Worm (Caenorhabditis elegans) whole organism, L3 larva: ENCODE measurements around the gene ttc-7.

Experiments used
- aly-2 ChIP-seq: fragments of 150-350 bp; optimal IDR thresholded peaks from 2 replicates; lab custom pipeline; 2014; ENCODE audit warnings: missing biosample characterization, missing genetic modification characterization
- ama-1 ChIP-seq: fragments of 150-350 bp; optimal IDR thresholded peaks from 2 replicates; lab custom pipeline; 2018
- ceh-16 ChIP-seq: sonication (generic microtip); optimal IDR thresholded peaks from 2 replicates; lab custom pipeline; 2017; ENCODE audit warnings: missing biosample characterization, missing genetic modification characterization
- ceh-28 ChIP-seq: fragments of 150-350 bp; optimal IDR thresholded peaks from 2 replicates; lab custom pipeline; 2014; ENCODE audit warnings: missing biosample characterization, missing genetic modification reagents, missing genetic modification characterization
- ceh-82 ChIP-seq: fragments of 150-350 bp; optimal IDR thresholded peaks from 2 replicates; lab custom pipeline; 2014; ENCODE audit warnings: missing biosample characterization, missing genetic modification characterization
- ceh-9 ChIP-seq: sonication (generic microtip); optimal IDR thresholded peaks from 2 replicates; lab custom pipeline; 2018; ENCODE audit warnings: missing biosample characterization, missing genetic modification characterization
- daf-12 ChIP-seq: fragments of 150-350 bp; optimal IDR thresholded peaks from 2 replicates; lab custom pipeline; 2014; ENCODE audit warnings: missing biosample characterization, missing genetic modification reagents, missing genetic modification characterization
- egl-27 ChIP-seq: sonication (generic microtip); optimal IDR thresholded peaks from 4 replicates; lab custom pipeline; 2017; ENCODE audit warnings: missing biosample characterization, missing genetic modification reagents, missing genetic modification characterization
- egl-5 ChIP-seq: fragments of 150-350 bp; optimal IDR thresholded peaks from 2 replicates; lab custom pipeline; 2017; ENCODE audit warnings: missing biosample characterization, missing genetic modification reagents, missing genetic modification characterization, inconsistent platforms
- elt-1 ChIP-seq: fragments of 150-350 bp; optimal IDR thresholded peaks from 2 replicates; lab custom pipeline; 2014; ENCODE audit warnings: missing biosample characterization, missing genetic modification characterization
- elt-2 ChIP-seq: sonication (generic microtip); optimal IDR thresholded peaks from 2 replicates; lab custom pipeline; 2016; ENCODE audit warnings: missing genetic modification reagents, mild to moderate bottlenecking, missing genetic modification characterization, missing compliant biosample characterization
- elt-3 ChIP-seq, 3 experiments: fragments of 150-350 bp in 1 of 3; sonication (generic microtip) in 2 of 3; optimal IDR thresholded peaks; 2 replicates in 2 of 3; 4 replicates in 1 of 3; lab custom pipeline; 2014 to 2017; ENCODE audit warnings: missing biosample characterization in 3 of 3, missing genetic modification characterization in 3 of 3
- eor-1 ChIP-seq, 2 experiments: fragments of 150-350 bp; optimal IDR thresholded peaks; 2 replicates each; lab custom pipeline; 2014 to 2018; ENCODE audit warnings: missing biosample characterization in 2 of 2, missing genetic modification characterization in 2 of 2
- fkh-2 ChIP-seq: fragments of 150-350 bp; optimal IDR thresholded peaks from 2 replicates; lab custom pipeline; 2014; ENCODE audit warnings: missing biosample characterization, missing genetic modification reagents, missing genetic modification characterization
- fos-1 ChIP-seq: fragments of 150-350 bp; optimal IDR thresholded peaks from 2 replicates; lab custom pipeline; 2014; ENCODE audit warnings: missing biosample characterization, missing genetic modification characterization
- hmg-11 ChIP-seq: sonication (generic microtip); optimal IDR thresholded peaks from 2 replicates; lab custom pipeline; 2016; ENCODE audit warnings: missing genetic modification characterization, missing compliant biosample characterization
- jun-1 ChIP-seq: fragments of 150-350 bp; optimal IDR thresholded peaks from 2 replicates; lab custom pipeline; 2014; ENCODE audit warnings: missing biosample characterization, missing genetic modification reagents, missing genetic modification characterization
- lin-15B ChIP-seq: fragments of 150-350 bp; optimal IDR thresholded peaks from 2 replicates; lab custom pipeline; 2014; ENCODE audit warnings: missing biosample characterization, missing genetic modification characterization
- lin-39 ChIP-seq: fragments of 150-350 bp; optimal IDR thresholded peaks from 2 replicates; lab custom pipeline; 2018; ENCODE audit warnings: missing biosample characterization, missing genetic modification reagents, missing genetic modification characterization
- nfya-1 ChIP-seq: sonication (generic microtip); optimal IDR thresholded peaks from 2 replicates; lab custom pipeline; 2017; ENCODE audit warnings: missing genetic modification characterization, mild to moderate bottlenecking, missing compliant biosample characterization, antibody characterized with exemption, moderate library complexity; ENCODE audit not compliant: insufficient read depth
- nhr-11 ChIP-seq: fragments of 150-350 bp; optimal IDR thresholded peaks from 2 replicates; lab custom pipeline; 2014; ENCODE audit warnings: missing biosample characterization, missing genetic modification characterization
- nhr-12 ChIP-seq: fragments of 150-350 bp; optimal IDR thresholded peaks from 2 replicates; lab custom pipeline; 2014; ENCODE audit warnings: missing biosample characterization, missing genetic modification characterization
- nhr-23 ChIP-seq: fragments of 150-350 bp; optimal IDR thresholded peaks from 2 replicates; lab custom pipeline; 2014; ENCODE audit warnings: missing biosample characterization, missing genetic modification reagents, missing genetic modification characterization
- nhr-25 ChIP-seq: sonication (generic microtip); optimal IDR thresholded peaks from 2 replicates; lab custom pipeline; 2017; ENCODE audit warnings: missing biosample characterization, missing genetic modification characterization
- nhr-28 ChIP-seq: fragments of 150-350 bp; optimal IDR thresholded peaks from 2 replicates; lab custom pipeline; 2014; ENCODE audit warnings: missing biosample characterization, missing genetic modification characterization
- nhr-43 ChIP-seq: sonication (generic microtip); optimal IDR thresholded peaks from 2 replicates; lab custom pipeline; 2016; ENCODE audit warnings: mild to moderate bottlenecking, missing genetic modification characterization, missing compliant biosample characterization; ENCODE audit not compliant: poor library complexity, severe bottlenecking
- nhr-67 ChIP-seq: fragments of 150-350 bp; optimal IDR thresholded peaks from 2 replicates; lab custom pipeline; 2014; ENCODE audit warnings: missing biosample characterization, missing genetic modification characterization
- nhr-76 ChIP-seq: fragments of 150-350 bp; sonication (generic microtip); optimal IDR thresholded peaks from 5 replicates; lab custom pipeline; 2014; ENCODE audit warnings: missing biosample characterization, missing genetic modification characterization
- nhr-77 ChIP-seq: fragments of 150-350 bp; optimal IDR thresholded peaks from 2 replicates; lab custom pipeline; 2014; ENCODE audit warnings: missing biosample characterization, missing genetic modification characterization
- pqm-1 ChIP-seq: fragments of 150-350 bp; optimal IDR thresholded peaks from 2 replicates; lab custom pipeline; 2017; ENCODE audit warnings: missing biosample characterization, missing genetic modification characterization, inconsistent platforms
- sea-2 ChIP-seq: fragments of 150-350 bp; sonication (generic microtip); optimal IDR thresholded peaks from 4 replicates; lab custom pipeline; 2014; ENCODE audit warnings: missing biosample characterization, missing genetic modification reagents, missing genetic modification characterization
- skn-1 ChIP-seq: fragments of 150-350 bp; optimal IDR thresholded peaks from 2 replicates; lab custom pipeline; 2014; ENCODE audit warnings: missing biosample characterization, missing genetic modification characterization
- snpc-4 ChIP-seq: fragments of 150-350 bp; optimal IDR thresholded peaks from 2 replicates; lab custom pipeline; 2014; ENCODE audit warnings: missing biosample characterization, missing genetic modification characterization
- unc-62 ChIP-seq: fragments of 150-350 bp; sonication (generic microtip); optimal IDR thresholded peaks from 4 replicates; lab custom pipeline; 2014; ENCODE audit warnings: missing biosample characterization, missing genetic modification reagents, missing genetic modification characterization
- ztf-11 ChIP-seq: fragments of 150-350 bp; optimal IDR thresholded peaks from 2 replicates; lab custom pipeline; 2014; ENCODE audit warnings: missing biosample characterization, missing genetic modification characterization
- ztf-4 ChIP-seq: fragments of 150-350 bp; optimal IDR thresholded peaks from 2 replicates; lab custom pipeline; 2014; ENCODE audit warnings: missing biosample characterization, missing genetic modification characterization

ttc-7 gene

DNA sequence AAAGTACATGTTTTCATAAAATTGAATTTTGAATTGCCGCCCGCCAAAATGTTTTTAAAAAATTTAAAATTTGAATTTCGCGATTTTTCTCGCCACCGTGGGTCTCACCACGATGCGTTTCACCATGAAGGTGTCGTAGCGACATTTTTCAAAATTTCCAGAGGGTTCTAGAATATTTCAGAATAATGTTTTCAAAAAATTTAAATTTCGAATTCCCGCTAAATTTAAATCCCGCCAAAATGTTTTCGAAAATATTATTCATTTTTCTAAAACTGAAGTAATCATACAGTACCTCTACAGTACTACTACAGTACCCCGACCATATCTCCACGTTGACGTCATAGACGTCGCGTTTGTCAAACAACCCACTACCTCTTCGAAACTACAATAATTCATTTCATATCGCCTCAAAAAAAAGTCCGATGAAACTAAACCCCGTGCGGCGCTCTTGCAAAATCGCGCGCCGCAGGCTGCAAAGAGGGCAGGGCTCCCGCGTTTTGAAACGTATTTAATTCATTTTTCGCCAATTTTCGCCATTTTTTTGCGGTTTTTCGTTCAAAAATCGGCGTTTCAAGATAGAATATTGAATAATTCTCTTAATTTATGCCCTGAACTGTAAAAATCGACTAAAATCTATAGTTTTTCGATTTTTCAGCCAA lies 35.8 kb upstream of the ttc-7 start, which contains the start of the genes pvf-1 and Y39A3CL.7:
Gene pvf-1 (minus strand): TSS at position 51 of the 659 bp plus-strand sequence.
Gene Y39A3CL.7 (plus strand): TSS at position 656 of the 659 bp plus-strand sequence.
- TF ChIP-seq elt-2 (peak; percentile 11), nfya-1 (tag; lab: Kevin White, UChicago) (peak; percentile 42), eor-1 (tag; optimal IDR thresholded peaks at IDR 0.05; lab: Kevin White, UChicago) (no peak), lin-39 (no peak), hmg-11 (tag; lab: Kevin White, UChicago) (peak; percentile 84), nhr-43 (tag; lab: Kevin White, UChicago) (peak; percentile 43)

DNA sequence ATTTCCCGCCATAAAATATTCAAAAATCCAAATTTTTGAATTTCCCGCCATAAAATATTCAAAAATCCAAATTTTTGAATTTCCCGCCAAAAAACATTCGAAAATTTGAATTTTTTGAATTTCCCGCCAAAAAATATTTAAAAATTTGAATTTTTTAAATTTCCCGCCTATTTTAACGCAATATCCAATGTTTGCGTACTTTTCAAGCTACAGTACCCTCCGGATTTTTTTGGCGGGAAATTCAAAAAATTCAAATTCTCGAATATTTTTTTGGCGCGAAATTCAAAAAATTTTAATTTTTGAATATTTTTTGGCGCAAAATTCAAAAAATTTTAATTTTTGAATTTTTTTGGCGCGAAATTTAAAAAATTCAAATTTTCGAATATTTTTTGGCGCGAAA lies 29.1 kb upstream of the ttc-7 start:
- TF ChIP-seq eor-1 (tag; optimal IDR thresholded peaks at IDR 0.05; lab: Kevin White, UChicago) (no peak), nhr-12 (tag; lab: Kevin White, UChicago) (no peak), ama-1 (lab: Kevin White, UChicago) (no peak), nhr-43 (tag; lab: Kevin White, UChicago) (no peak), ceh-28 (tag; lab: Kevin White, UChicago) (no peak), snpc-4 (no peak), nhr-76 (no peak), nhr-77 (no peak), nhr-11 (tag; lab: Kevin White, UChicago) (no peak), egl-5 (tag; lab: Kevin White, UChicago) (no peak), elt-3 (tag; optimal IDR thresholded peaks at IDR 0.05; lab: Kevin White, UChicago) (no peak), ceh-16 (tag; lab: Kevin White, UChicago) (no peak), nhr-25 (tag; lab: Kevin White, UChicago) (no peak), skn-1 (tag; lab: Kevin White, UChicago) (no peak), lin-15B (tag; lab: Kevin White, UChicago) (no peak), daf-12 (tag; lab: Kevin White, UChicago) (no peak), egl-27 (no peak)
- TF ChIP-seq, all 47 proteins: peak for 0

DNA sequence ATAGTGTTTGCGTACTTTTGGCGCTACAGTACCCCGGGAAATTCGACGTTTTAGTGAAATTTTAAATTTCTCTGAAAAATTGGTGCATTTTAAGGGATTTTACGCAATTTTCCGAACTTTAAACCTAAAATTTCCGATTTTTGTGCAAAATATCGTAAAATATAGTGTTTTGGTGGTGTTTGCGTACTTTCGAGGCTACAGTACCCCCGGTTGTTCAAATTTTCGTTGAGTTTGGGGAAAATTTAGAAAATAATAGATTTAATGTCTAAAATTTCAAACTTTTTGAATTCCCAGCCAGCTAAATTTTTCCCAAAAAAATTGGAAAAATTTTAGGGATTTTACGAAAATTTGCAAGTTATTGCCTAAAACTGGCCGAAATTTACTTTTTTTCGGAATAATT lies 27.8 kb upstream of the ttc-7 start:
- TF ChIP-seq ztf-4 (no peak), ama-1 (lab: Kevin White, UChicago) (no peak), nhr-11 (tag; lab: Kevin White, UChicago) (no peak), eor-1 (tag; optimal IDR thresholded peaks at IDR 0.05; lab: Kevin White, UChicago) (no peak), nhr-43 (tag; lab: Kevin White, UChicago) (no peak), egl-27 (no peak), lin-39 (no peak)

DNA sequence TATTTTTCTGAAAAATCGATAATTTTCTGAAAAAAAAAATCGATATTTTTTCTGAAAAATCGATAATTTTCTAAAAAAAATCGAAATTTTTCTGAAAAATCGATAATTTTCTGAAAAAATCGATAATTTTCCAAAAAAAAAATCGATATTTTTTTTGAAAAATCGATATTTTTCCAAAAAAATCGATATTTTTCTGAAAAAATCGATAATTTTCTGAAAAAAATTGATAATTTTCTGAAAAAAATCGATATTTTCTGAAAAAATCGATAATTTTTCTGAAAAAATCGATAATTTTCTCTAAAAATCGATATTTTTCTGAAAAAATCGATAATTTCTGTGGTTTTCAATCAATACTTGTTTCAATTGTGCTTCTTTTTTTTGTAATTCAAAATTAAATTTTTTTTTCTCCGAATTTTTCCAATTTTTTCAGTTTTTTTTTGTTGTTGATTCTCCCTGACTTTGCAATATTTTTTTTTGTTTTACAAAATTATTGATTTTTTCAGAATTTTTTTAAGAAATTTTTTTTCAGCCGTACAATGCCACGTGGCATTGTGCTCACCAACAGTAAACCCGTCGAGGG lies 26.2 kb upstream of the ttc-7 start, which contains the start of gene rexd-1:
Gene rexd-1 (plus strand): TSS at position 530 of the 580 bp plus-strand sequence.
- no peak for TF ChIP-seq lin-15B (tag; lab: Kevin White, UChicago)
- peak; percentile 4 for TF ChIP-seq pqm-1
- TF ChIP-seq ceh-28 (tag; lab: Kevin White, UChicago) = peak; percentile 98
- TF ChIP-seq jun-1 (tag; lab: Kevin White, UChicago) = no peak
- no peak for TF ChIP-seq ztf-11
- TF ChIP-seq egl-5 (tag; lab: Kevin White, UChicago) = no peak
- TF ChIP-seq fkh-2 (tag; lab: Kevin White, UChicago) = no peak
- TF ChIP-seq, all 47 proteins: peak for 2

ce11 chrIII:1848747-1849146 lies 11.5 kb upstream of the ttc-7 start, which contains the start of gene pqn-82:
pqn-82 (plus strand) TSS chrIII:1849047.
- no peak for TF ChIP-seq nhr-67 (tag; lab: Kevin White, UChicago)
- no peak for TF ChIP-seq elt-1 (tag; lab: Kevin White, UChicago)
- no peak for TF ChIP-seq lin-15B (tag; lab: Kevin White, UChicago)
- no peak for TF ChIP-seq nhr-28 (tag; lab: Kevin White, UChicago)
- no peak for TF ChIP-seq aly-2 (tag; lab: Kevin White, UChicago)
- TF ChIP-seq ceh-82 = no peak
- no peak for TF ChIP-seq unc-62 (GFP tag; lab: Kevin White, UChicago)
- no peak for TF ChIP-seq ceh-9
- no peak for TF ChIP-seq ceh-28 (tag; lab: Kevin White, UChicago)
- no peak for TF ChIP-seq lin-39
- TF ChIP-seq sea-2 (GFP tag; lab: Kevin White, UChicago) = no peak
- TF ChIP-seq ama-1 (lab: Kevin White, UChicago) = no peak
- TF ChIP-seq nhr-23 (tag; lab: Kevin White, UChicago) = no peak
- TF ChIP-seq fos-1 (tag; lab: Kevin White, UChicago) = no peak
